Worm (Caenorhabditis elegans) whole organism, young adult: ENCODE data around the gene T28C6.8.

Experiments
- B0019.2 ChIP-seq: fragments of 200-800 bp; sonication (Bioruptor generic); conservative IDR thresholded peaks from 2 replicates; pipeline ENCODE4 v1.3.6; 2022; ENCODE audit warnings: missing genetic modification reagents, missing genetic modification characterization, missing compliant biosample characterization
- F23B12.7 ChIP-seq: sonication (generic microtip); optimal IDR thresholded peaks from 2 replicates; lab custom pipeline; 2017; ENCODE audit warnings: missing genetic modification characterization, mild to moderate bottlenecking, missing compliant biosample characterization, antibody characterized with exemption, moderate library complexity; ENCODE audit not compliant: insufficient read depth
- F57A8.1 ChIP-seq: fragments of 200-800 bp; sonication (Bioruptor generic); optimal IDR thresholded peaks from 2 replicates; lab custom pipeline; 2018; ENCODE audit warnings: mild to moderate bottlenecking, missing genetic modification characterization, moderate library complexity, missing compliant biosample characterization
- T07F8.4 ChIP-seq: sonication (generic microtip); optimal IDR thresholded peaks from 2 replicates; lab custom pipeline; 2016; ENCODE audit warnings: mild to moderate bottlenecking, missing genetic modification characterization, moderate library complexity, missing compliant biosample characterization
- Y53F4B.3 ChIP-seq: fragments of 200-800 bp; sonication (Bioruptor generic); IDR thresholded peaks from 2 replicates; pipeline ENCODE4 v1.3.6; 2022; ENCODE audit warnings: missing genetic modification reagents, missing genetic modification characterization, missing compliant biosample characterization
- Y53G8AR.9 ChIP-seq: fragments of 200-800 bp; sonication (Bioruptor generic); conservative IDR thresholded peaks from 2 replicates; pipeline ENCODE4 v1.3.6; 2022; ENCODE audit warnings: missing genetic modification reagents, missing genetic modification characterization, missing compliant biosample characterization
- Y67H2A.10 ChIP-seq: fragments of 200-800 bp; sonication (Bioruptor generic); conservative IDR thresholded peaks from 2 replicates; pipeline ENCODE4 v1.3.6; 2022; ENCODE audit warnings: missing genetic modification reagents, missing genetic modification characterization, missing compliant biosample characterization
- ama-1 ChIP-seq, 3 experiments: fragments of 150-350 bp in 1 of 3; sonication (generic microtip) in 2 of 3; optimal IDR thresholded peaks; 2 replicates each; lab custom pipeline; 2014 to 2018; ENCODE audit warnings: missing biosample characterization in 2 of 3, missing genetic modification characterization in 2 of 3, missing genetic modification reagents in 2 of 3
- aptf-3 ChIP-seq: fragments of 200-800 bp; sonication (Bioruptor generic); IDR thresholded peaks from 2 replicates; pipeline ENCODE4 v1.3.6; 2022; ENCODE audit warnings: missing genetic modification characterization, missing compliant biosample characterization
- athp-1 ChIP-seq: sonication (generic microtip); optimal IDR thresholded peaks from 2 replicates; lab custom pipeline; 2017; ENCODE audit warnings: mild to moderate bottlenecking, missing genetic modification characterization, missing compliant biosample characterization
- dox-1 ChIP-seq: fragments of 200-800 bp; sonication (Bioruptor generic); IDR thresholded peaks from 2 replicates; pipeline ENCODE4 v1.3.6; 2022; ENCODE audit warnings: missing genetic modification reagents, missing genetic modification characterization, missing compliant biosample characterization
- dpff-1 ChIP-seq: sonication (generic microtip); optimal IDR thresholded peaks from 2 replicates; lab custom pipeline; 2017; ENCODE audit warnings: mild to moderate bottlenecking, missing genetic modification characterization, missing compliant biosample characterization
- dpl-1 ChIP-seq: fragments of 150-350 bp; optimal IDR thresholded peaks from 2 replicates; lab custom pipeline; 2014; ENCODE audit warnings: missing biosample characterization, missing genetic modification reagents, missing genetic modification characterization
- egl-18 ChIP-seq: fragments of 200-800 bp; sonication (Bioruptor generic); IDR thresholded peaks from 2 replicates; pipeline ENCODE4 v1.3.6; 2022; ENCODE audit warnings: missing genetic modification reagents, missing genetic modification characterization, missing compliant biosample characterization
- egl-44 ChIP-seq: fragments of 200-800 bp; sonication (Bioruptor generic); IDR thresholded peaks from 2 replicates; pipeline ENCODE4 v1.3.6; 2022; ENCODE audit warnings: missing genetic modification reagents, missing genetic modification characterization, missing compliant biosample characterization
- hlh-12 ChIP-seq: sonication (generic microtip); optimal IDR thresholded peaks from 2 replicates; lab custom pipeline; 2016; ENCODE audit warnings: missing genetic modification characterization, missing compliant biosample characterization
- hmg-1.2 ChIP-seq: fragments of 200-800 bp; sonication (Bioruptor generic); IDR thresholded peaks from 2 replicates; pipeline ENCODE4 v1.3.6; 2022; ENCODE audit warnings: missing genetic modification reagents, missing genetic modification characterization, missing compliant biosample characterization
- hrde-1 ChIP-seq: sonication (generic microtip); optimal IDR thresholded peaks from 2 replicates; lab custom pipeline; 2016; ENCODE audit warnings: missing genetic modification characterization, mild to moderate bottlenecking, missing compliant biosample characterization, moderate library complexity, missing genotype, missing genetic modification reagents, borderline replicate concordance
- hsf-1 ChIP-seq: fragments of 200-800 bp; sonication (Bioruptor generic); IDR thresholded peaks from 2 replicates; pipeline ENCODE4 v1.3.6; 2022; ENCODE audit warnings: missing genetic modification reagents, missing genetic modification characterization, missing compliant biosample characterization
- let-607 ChIP-seq, 2 experiments: fragments of 200-800 bp in 1 of 2; sonication (Bioruptor generic) in 1 of 2; sonication (generic microtip) in 1 of 2; optimal IDR thresholded peaks; 2 replicates each; lab custom pipeline; 2016 to 2018; ENCODE audit warnings: mild to moderate bottlenecking in 2 of 2, missing compliant biosample characterization in 2 of 2, missing genetic modification characterization in 2 of 2, moderate library complexity in 2 of 2, missing genotype in 1 of 2
- lsl-1 ChIP-seq: fragments of 200-800 bp; sonication (Bioruptor generic); optimal IDR thresholded peaks from 2 replicates; lab custom pipeline; 2018; ENCODE audit warnings: mild to moderate bottlenecking, missing genetic modification characterization, moderate library complexity, missing compliant biosample characterization
- mel-28 ChIP-seq: sonication (generic microtip); optimal IDR thresholded peaks from 2 replicates; lab custom pipeline; 2016; ENCODE audit warnings: borderline replicate concordance, mild to moderate bottlenecking, missing genetic modification characterization, missing compliant biosample characterization
- mxl-1 ChIP-seq: sonication (generic microtip); optimal IDR thresholded peaks from 2 replicates; lab custom pipeline; 2016; ENCODE audit warnings: missing genetic modification characterization, missing compliant biosample characterization
- nhr-120 ChIP-seq: fragments of 200-800 bp; sonication (Bioruptor generic); IDR thresholded peaks from 2 replicates; pipeline ENCODE4 v1.3.6; 2022; ENCODE audit warnings: missing genetic modification characterization, missing compliant biosample characterization
- nhr-80 ChIP-seq: sonication (generic microtip); optimal IDR thresholded peaks from 2 replicates; lab custom pipeline; 2016; ENCODE audit warnings: missing genetic modification characterization, missing compliant biosample characterization
- pha-4 ChIP-seq: fragments of 150-350 bp; sonication (generic microtip); optimal IDR thresholded peaks from 2 replicates; lab custom pipeline; 2014; ENCODE audit warnings: missing biosample characterization, missing genetic modification reagents, missing genetic modification characterization
- snpc-1.1 ChIP-seq: sonication (generic microtip); optimal IDR thresholded peaks from 2 replicates; lab custom pipeline; 2017; ENCODE audit warnings: missing genetic modification characterization, mild to moderate bottlenecking, missing compliant biosample characterization, antibody characterized with exemption, moderate library complexity, missing genotype, missing genetic modification reagents; ENCODE audit not compliant: insufficient read depth
- tbx-9 ChIP-seq: sonication (generic microtip); optimal IDR thresholded peaks from 2 replicates; lab custom pipeline; 2016; ENCODE audit warnings: borderline replicate concordance, missing genetic modification characterization, inconsistent platforms, missing compliant biosample characterization
- tlf-1 ChIP-seq: fragments of 200-800 bp; sonication (Bioruptor generic); optimal IDR thresholded peaks from 2 replicates; lab custom pipeline; 2018; ENCODE audit warnings: mild to moderate bottlenecking, missing genetic modification characterization, missing compliant biosample characterization
- zim-3 ChIP-seq: sonication (generic microtip); optimal IDR thresholded peaks from 2 replicates; lab custom pipeline; 2017; ENCODE audit warnings: mild to moderate bottlenecking, missing genetic modification characterization, moderate library complexity, missing compliant biosample characterization
- ztf-18 ChIP-seq: sonication (generic microtip); optimal IDR thresholded peaks from 2 replicates; lab custom pipeline; 2016; ENCODE audit warnings: missing genotype, mild to moderate bottlenecking, missing genetic modification characterization, missing compliant biosample characterization
- ztf-26 ChIP-seq: sonication (generic microtip); optimal IDR thresholded peaks from 2 replicates; lab custom pipeline; 2017; ENCODE audit warnings: missing genetic modification characterization, missing compliant biosample characterization
- ztf-28 ChIP-seq: fragments of 200-800 bp; sonication (Bioruptor generic); IDR thresholded peaks from 2 replicates; pipeline ENCODE4 v1.3.6; 2022; ENCODE audit warnings: missing genetic modification reagents, missing genetic modification characterization, missing compliant biosample characterization
- ztf-3 ChIP-seq: fragments of 200-800 bp; sonication (Bioruptor generic); optimal IDR thresholded peaks from 2 replicates; lab custom pipeline; 2018; ENCODE audit warnings: mild to moderate bottlenecking, missing genetic modification characterization, missing compliant biosample characterization

The T28C6.8 gene

DNA sequence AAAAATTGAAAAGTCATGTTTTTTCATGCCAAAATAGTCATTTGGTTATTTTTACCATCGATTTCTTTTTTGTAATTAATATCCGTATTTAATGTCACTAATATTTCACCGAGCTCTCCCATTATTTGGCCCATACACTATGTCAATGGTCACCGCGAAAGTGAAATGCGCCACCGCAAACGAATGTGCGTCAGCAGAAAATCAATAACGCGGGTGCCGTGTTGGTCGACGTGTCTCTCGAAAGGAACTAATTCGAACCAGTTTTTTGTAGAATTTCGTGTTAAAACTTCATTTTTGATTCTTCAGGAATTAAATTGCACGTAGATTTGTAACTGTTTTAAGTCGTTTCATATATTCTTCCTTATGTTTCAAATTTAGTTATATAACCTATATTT lies 3.9 kb downstream of the T28C6.8 start:
- TF ChIP-seq tbx-9 (tag; lab: Kevin White, UChicago), result no peak
- TF ChIP-seq Y53F4B.3 (GFP tag; lab: Robert Waterston, UW), result no peak
- no peak for TF ChIP-seq dpl-1 (GFP tag; lab: Kevin White, UChicago)
- TF ChIP-seq Y67H2A.10 (GFP tag; lab: Robert Waterston, UW), result no peak
- no peak for TF ChIP-seq ztf-28 (GFP tag; lab: Robert Waterston, UW)
- peak; percentile 17 for TF ChIP-seq nhr-80 (tag; lab: Kevin White, UChicago)
- TF ChIP-seq hmg-1.2 (GFP tag; lab: Robert Waterston, UW), result no peak
- TF ChIP-seq T07F8.4 (tag; lab: Kevin White, UChicago), result no peak
- TF ChIP-seq pha-4, result no peak
- no peak for TF ChIP-seq Y53G8AR.9 (GFP tag; lab: Robert Waterston, UW)
- TF ChIP-seq let-607 (tag; optimal IDR thresholded peaks at IDR 0.05; lab: Kevin White, UChicago), result peak; percentile 19 to 27
- TF ChIP-seq egl-44 (GFP tag; lab: Robert Waterston, UW), result no peak
- TF ChIP-seq hlh-12 (tag; lab: Kevin White, UChicago), result no peak
- TF ChIP-seq B0019.2 (GFP tag; lab: Robert Waterston, UW), result no peak
- no peak for TF ChIP-seq lsl-1 (GFP tag; lab: Kevin White, UChicago)
- no peak for TF ChIP-seq dpff-1 (tag; lab: Kevin White, UChicago)
- TF ChIP-seq ztf-18 (tag; lab: Kevin White, UChicago), result peak; percentile 69
- no peak for TF ChIP-seq hsf-1
- no peak for TF ChIP-seq egl-18 (GFP tag; lab: Robert Waterston, UW)
- no peak for TF ChIP-seq ztf-3 (GFP tag; lab: Kevin White, UChicago)

DNA sequence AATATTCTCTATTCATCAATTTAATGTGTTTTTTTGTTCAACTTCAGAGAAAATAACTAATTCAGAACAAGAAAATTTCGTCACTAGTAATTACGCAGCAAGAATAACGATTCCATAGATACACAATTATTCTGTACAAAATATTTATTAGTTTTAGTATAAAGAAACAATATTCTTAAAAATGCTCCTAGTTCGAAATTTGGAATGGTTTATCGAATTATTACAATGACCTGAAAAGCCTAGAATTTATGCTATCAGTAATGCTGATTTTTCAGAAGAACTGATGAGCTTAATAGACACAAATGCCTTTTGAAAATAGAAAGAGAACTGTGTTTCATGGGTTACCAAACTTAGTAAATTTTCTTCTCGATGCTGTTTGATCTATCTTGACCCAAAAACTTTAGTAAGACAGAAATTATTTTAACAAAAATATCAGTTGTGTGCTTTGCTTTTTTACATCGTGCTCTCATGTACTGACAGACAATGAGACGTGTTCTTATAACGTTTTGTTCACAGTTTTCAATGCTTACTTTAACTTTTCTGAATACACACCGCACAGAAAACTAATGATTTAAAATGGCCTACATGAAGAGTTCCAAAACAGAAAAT lies 4.4 kb downstream of the T28C6.8 start:
- TF ChIP-seq snpc-1.1 (tag; lab: Kevin White, UChicago) (no peak), dpl-1 (GFP tag; lab: Kevin White, UChicago) (no peak), ama-1 (optimal IDR thresholded peaks at IDR 0.05; lab: Kevin White, UChicago) (peak; percentile 32), ama-1 (GFP tag; optimal IDR thresholded peaks at IDR 0.05; lab: Kevin White, UChicago) (no peak)

DNA sequence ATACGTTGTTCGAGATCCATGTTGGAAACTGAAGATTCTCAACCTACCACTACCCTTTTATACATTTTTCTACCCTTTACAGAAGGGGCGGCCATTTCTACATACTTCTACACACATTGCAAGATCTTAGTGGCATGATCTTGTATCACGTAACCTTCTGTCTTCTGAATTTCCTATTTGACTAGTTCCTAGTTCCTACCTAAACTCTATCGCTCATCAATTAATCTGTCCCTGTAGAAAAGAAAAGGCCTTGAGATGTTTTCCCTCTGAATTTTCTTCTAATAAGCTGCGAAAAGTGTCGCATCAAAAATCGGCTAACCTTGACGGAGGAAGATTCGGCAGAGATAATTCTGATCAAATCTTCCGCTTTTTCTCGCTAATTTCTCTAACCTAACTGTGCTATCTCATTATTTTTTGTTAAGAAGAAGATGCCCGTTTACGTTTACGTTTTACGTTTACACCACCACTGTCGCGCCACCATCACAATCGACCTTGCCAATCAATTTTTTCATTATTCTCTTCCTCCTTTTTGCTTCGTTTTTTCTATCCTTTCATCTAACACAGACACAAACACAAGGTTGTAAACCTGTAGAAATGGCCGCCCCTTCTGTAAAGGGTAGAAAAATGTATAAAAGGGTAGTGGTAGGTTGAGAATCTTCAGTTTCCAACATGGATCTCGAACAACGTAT lies 6.2 kb downstream of the T28C6.8 start, which contains the start of the genes col-117 and col-3:
Gene col-117, minus strand, starts transcription at position 51 of the 689 bp plus-strand sequence.
Gene col-3, plus strand, starts transcription at position 639 of the 689 bp plus-strand sequence.
- TF ChIP-seq F57A8.1 (no peak), F23B12.7 (tag; lab: Kevin White, UChicago) (no peak), tlf-1 (GFP tag; lab: Kevin White, UChicago) (no peak), dox-1 (GFP tag; lab: Robert Waterston, UW) (no peak), nhr-120 (GFP tag; lab: Robert Waterston, UW) (no peak), ztf-26 (no peak)

DNA sequence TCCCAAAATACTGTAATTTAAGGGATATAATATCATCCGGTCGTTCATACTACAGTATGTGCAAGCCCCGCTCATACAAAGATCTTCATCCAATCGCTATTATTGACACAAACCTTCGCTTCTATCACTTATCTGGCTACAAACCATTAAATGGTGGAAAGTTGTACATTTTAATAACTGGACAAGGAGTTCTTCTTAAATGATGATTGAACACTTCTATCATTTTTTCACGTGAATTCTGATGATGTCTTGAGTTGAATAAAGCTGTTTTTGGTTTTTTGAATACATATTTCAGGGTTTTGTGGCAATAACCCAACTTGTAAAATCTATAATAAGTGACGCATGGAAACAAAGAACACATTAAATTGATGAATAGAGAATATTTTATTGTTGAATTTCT lies 7.9 kb downstream of the T28C6.8 start:
- TF ChIP-seq dpff-1 (tag; lab: Kevin White, UChicago) (no peak), athp-1 (tag; lab: Kevin White, UChicago) (no peak), zim-3 (tag; lab: Kevin White, UChicago) (no peak), tbx-9 (tag; lab: Kevin White, UChicago) (no peak), mxl-1 (tag; lab: Kevin White, UChicago) (no peak), mel-28 (tag; lab: Kevin White, UChicago) (no peak), aptf-3 (GFP tag; lab: Robert Waterston, UW) (no peak), Y53G8AR.9 (GFP tag; lab: Robert Waterston, UW) (no peak), hrde-1 (tag; lab: Kevin White, UChicago) (no peak), hlh-12 (tag; lab: Kevin White, UChicago) (no peak)
